Worm (Caenorhabditis elegans): Measurements from ENCODE around the gene Y75B8A.37.

ce11 chrIII:12312886-12313285, 2.4 kb upstream of the Y75B8A.37 start, which contains the start of gene Y75B8A.39:
- TF ChIP-seq elt-2 (tag; optimal IDR thresholded peaks at IDR 0.05), result no peak
- no peak for TF ChIP-seq ztf-11 (tag; optimal IDR thresholded peaks at IDR 0.05)
- TF ChIP-seq sptf-1 (tag; optimal IDR thresholded peaks at IDR 0.05), result no peak
- TF ChIP-seq unc-62 (GFP tag; optimal IDR thresholded peaks at IDR 0.05), result no peak
- no peak for TF ChIP-seq nhr-77 (tag; optimal IDR thresholded peaks at IDR 0.05)
- no peak for TF ChIP-seq zip-4 (GFP tag; optimal IDR thresholded peaks at IDR 0.05)
- TF ChIP-seq snpc-4 (tag; optimal IDR thresholded peaks at IDR 0.05), result no peak

All from whole organism, L1 larva.